Worm (Caenorhabditis elegans) whole organism, L4 larva: ENCODE data around the gene C16C8.11.
A peak's percentile ranks its signal among the peaks of the same experiment; 100 is the strongest.

Experiments
- Y105C5A.15 ChIP-seq: fragments of 200-800 bp; sonication (Bioruptor generic); IDR thresholded peaks from 2 replicates; pipeline ENCODE4 v1.3.6; 2022; ENCODE audit warnings: missing genetic modification characterization, missing compliant biosample characterization
- ama-1 ChIP-seq: fragments of 150-350 bp; optimal IDR thresholded peaks from 2 replicates; lab custom pipeline; 2014; ENCODE audit warnings: inconsistent platforms, mixed read lengths
- arid-1 ChIP-seq: fragments of 200-800 bp; sonication (Bioruptor generic); conservative IDR thresholded peaks from 2 replicates; pipeline ENCODE4 v1.3.6; 2022; ENCODE audit warnings: missing genetic modification reagents, missing genetic modification characterization, missing compliant biosample characterization
- ceh-82 ChIP-seq: sonication (generic microtip); optimal IDR thresholded peaks from 2 replicates; lab custom pipeline; 2017; ENCODE audit warnings: missing biosample characterization, missing genetic modification characterization
- duxl-1 ChIP-seq: sonication (generic microtip); optimal IDR thresholded peaks from 2 replicates; lab custom pipeline; 2016; ENCODE audit warnings: mild to moderate bottlenecking, missing genetic modification characterization, moderate library complexity, missing compliant biosample characterization; ENCODE audit not compliant: poor library complexity
- fos-1 ChIP-seq: fragments of 150-350 bp; optimal IDR thresholded peaks from 2 replicates; lab custom pipeline; 2014; ENCODE audit warnings: missing biosample characterization, missing genetic modification characterization
- nhr-237 ChIP-seq: sonication (generic microtip); optimal IDR thresholded peaks from 2 replicates; lab custom pipeline; 2017; ENCODE audit warnings: missing biosample characterization, missing genetic modification characterization
- pha-4 ChIP-seq, 2 experiments: fragments of 150-350 bp in 1 of 2; fragments of 200-800 bp in 1 of 2; sonication (Bioruptor generic) in 1 of 2; IDR thresholded peaks in 1 of 2; optimal IDR thresholded peaks in 1 of 2; 2 replicates each; pipeline versions ENCODE4 v1.3.6 to Lab custom; 2014 to 2022; ENCODE audit warnings: missing genetic modification characterization in 2 of 2, missing genetic modification reagents in 2 of 2, missing biosample characterization in 1 of 2, missing compliant biosample characterization in 1 of 2
- tag-97 ChIP-seq: fragments of 200-800 bp; sonication (Bioruptor generic); IDR thresholded peaks from 2 replicates; pipeline ENCODE4 v1.3.6; 2022; ENCODE audit warnings: missing genetic modification characterization, missing compliant biosample characterization
- unc-130 ChIP-seq: sonication (generic microtip); optimal IDR thresholded peaks from 2 replicates; lab custom pipeline; 2016; ENCODE audit warnings: missing genetic modification reagents, missing genetic modification characterization, missing compliant biosample characterization

- TF ChIP-seq pha-4 (GFP tag; IDR thresholded peaks at IDR 0.05; lab: Robert Waterston, UW) (0 out of 2 replicates have a peak, but pooled peaks have one; percentile 18), pha-4 (tag; optimal IDR thresholded peaks at IDR 0.05; lab: Kevin White, UChicago) (no peak), Y105C5A.15 (no peak), ceh-82 (tag; lab: Kevin White, UChicago) (no peak), ama-1 (lab: Kevin White, UChicago) (no peak), arid-1 (GFP tag; lab: Robert Waterston, UW) (0 out of 2 replicates have a peak, but pooled peaks have one; percentile 7), fos-1 (no peak), duxl-1 (tag; lab: Kevin White, UChicago) (peak; percentile 67), unc-130 (GFP tag; lab: Kevin White, UChicago) (peak; percentile 91), nhr-237 (no peak), tag-97 (GFP tag; lab: Robert Waterston, UW) (no peak)
Observed at ce11 chrII:3502520-3503323, 49.2 kb downstream of the C16C8.11 start, which contains the start of the genes col-71 and Y49F6B.2.
